Fruit fly (Drosophila melanogaster) whole organism, embryonic: ENCODE data around the gene CG15814.

Source experiments
- Ada2b ChIP-seq: fragments of 200-800 bp; sonication (Bioruptor generic); IDR thresholded peaks from 2 replicates; pipeline ENCODE4 v1.3.6; 2022; ENCODE audit warnings: missing biosample characterization, missing genetic modification characterization
- Asciz ChIP-seq: fragments of 200-800 bp; sonication (Bioruptor generic); optimal IDR thresholded peaks from 2 replicates; lab custom pipeline; 2017; ENCODE audit warnings: missing biosample characterization, mild to moderate bottlenecking, missing genetic modification characterization, missing genetic modification reagents
- Atf3 ChIP-seq: fragments of 200-800 bp; sonication (Bioruptor generic); optimal IDR thresholded peaks from 3 replicates; lab custom pipeline; 2016; ENCODE audit warnings: missing biosample characterization, missing genetic modification characterization
- Atf6 ChIP-seq: fragments of 200-800 bp; sonication (Bioruptor generic); IDR thresholded peaks from 2 replicates; pipeline ENCODE4 v1.3.6; 2022; ENCODE audit warnings: missing biosample characterization, missing genetic modification characterization
- Awh ChIP-seq: fragments of 200-800 bp; sonication (Bioruptor generic); IDR thresholded peaks from 2 replicates; pipeline ENCODE4, ENCODE4 v1.3.6; 2022; ENCODE audit warnings: missing biosample characterization, missing genetic modification characterization
- CG11247 ChIP-seq: fragments of 200-800 bp; sonication (Bioruptor generic); IDR thresholded peaks from 2 replicates; pipeline ENCODE4 v1.3.6; 2022; ENCODE audit warnings: missing biosample characterization, missing genetic modification characterization
- CG11398 ChIP-seq: fragments of 200-800 bp; sonication (Bioruptor generic); optimal IDR thresholded peaks from 2 replicates; lab custom pipeline; 2016; ENCODE audit warnings: missing biosample characterization, missing genetic modification characterization
- CG13894 ChIP-seq: fragments of 200-800 bp; sonication (Bioruptor generic); optimal IDR thresholded peaks from 3 replicates; lab custom pipeline; 2018; ENCODE audit warnings: missing biosample characterization, mild to moderate bottlenecking, missing genetic modification characterization, moderate library complexity
- CG17568 ChIP-seq: fragments of 200-800 bp; sonication (Bioruptor generic); optimal IDR thresholded peaks from 2 replicates; lab custom pipeline; 2018; ENCODE audit warnings: missing biosample characterization, mild to moderate bottlenecking, missing genetic modification characterization, moderate library complexity
- CG18011 ChIP-seq: fragments of 200-800 bp; sonication (Bioruptor generic); optimal IDR thresholded peaks from 2 replicates; lab custom pipeline; 2017; ENCODE audit warnings: missing biosample characterization, missing genetic modification characterization, mild to moderate bottlenecking, moderate library complexity, missing genotype
- CG2116 ChIP-seq: fragments of 200-800 bp; sonication (Bioruptor generic); optimal IDR thresholded peaks from 3 replicates; lab custom pipeline; 2018; ENCODE audit warnings: missing biosample characterization, mild to moderate bottlenecking, missing genetic modification characterization
- CG2129 ChIP-seq: fragments of 200-800 bp; sonication (Bioruptor generic); IDR thresholded peaks from 2 replicates; pipeline ENCODE4 v1.3.6; 2022; ENCODE audit warnings: missing biosample characterization, missing genetic modification characterization; ENCODE audit not compliant: partially characterized antibody
- CG30431 ChIP-seq: fragments of 200-800 bp; sonication (Bioruptor generic); optimal IDR thresholded peaks from 2 replicates; lab custom pipeline; 2017; ENCODE audit warnings: missing biosample characterization, missing genetic modification characterization
- CG32772 ChIP-seq: fragments of 200-800 bp; sonication (Bioruptor generic); IDR thresholded peaks from 2 replicates; pipeline ENCODE4 v1.3.6; 2022; ENCODE audit warnings: missing biosample characterization, missing genetic modification characterization
- CG33213 ChIP-seq: fragments of 200-800 bp; sonication (Bioruptor generic); optimal IDR thresholded peaks from 3 replicates; lab custom pipeline; 2016; ENCODE audit warnings: missing biosample characterization, missing genetic modification characterization
- CG33557 ChIP-seq: fragments of 200-800 bp; sonication (Bioruptor generic); optimal IDR thresholded peaks from 2 replicates; lab custom pipeline; 2019; ENCODE audit warnings: missing biosample characterization, mild to moderate bottlenecking, missing genetic modification characterization, moderate library complexity
- CG34422 ChIP-seq: fragments of 200-800 bp; sonication (Bioruptor generic); IDR thresholded peaks from 3 replicates; pipeline ENCODE4 v1.3.6; 2022; ENCODE audit warnings: missing biosample characterization, missing genetic modification characterization
- CG3838 ChIP-seq: fragments of 200-800 bp; sonication (Bioruptor generic); optimal IDR thresholded peaks from 3 replicates; lab custom pipeline; 2016; ENCODE audit warnings: missing biosample characterization, missing genetic modification characterization
- CG6765 ChIP-seq: fragments of 200-800 bp; sonication (Bioruptor generic); optimal IDR thresholded peaks from 3 replicates; lab custom pipeline; 2017; ENCODE audit warnings: missing biosample characterization, mild to moderate bottlenecking, missing genetic modification characterization
- CHES-1-like ChIP-seq: fragments of 200-800 bp; sonication (Bioruptor generic); optimal IDR thresholded peaks from 2 replicates; lab custom pipeline; 2016; ENCODE audit warnings: missing biosample characterization, missing genetic modification characterization
- CoRest ChIP-seq: fragments of 200-800 bp; sonication (Bioruptor generic); optimal IDR thresholded peaks from 3 replicates; lab custom pipeline; 2018; ENCODE audit warnings: missing biosample characterization, mild to moderate bottlenecking, missing genetic modification characterization, moderate library complexity
- D19A ChIP-seq: fragments of 200-800 bp; optimal IDR thresholded peaks from 3 replicates; lab custom pipeline; 2019; ENCODE audit warnings: missing biosample characterization, mild to moderate bottlenecking, missing genetic modification characterization, moderate library complexity
- Elba2 ChIP-seq: fragments of 200-800 bp; sonication (Bioruptor generic); optimal IDR thresholded peaks from 3 replicates; lab custom pipeline; 2016; ENCODE audit warnings: missing biosample characterization, missing genetic modification characterization
- GATAe ChIP-seq: fragments of 200-800 bp; sonication (Bioruptor generic); conservative IDR thresholded peaks from 2 replicates; pipeline ENCODE4 v1.3.6; 2022; ENCODE audit warnings: missing biosample characterization, missing genetic modification characterization
- Hey ChIP-seq: fragments of 200-800 bp; sonication (Bioruptor generic); optimal IDR thresholded peaks from 3 replicates; lab custom pipeline; 2018; ENCODE audit warnings: missing biosample characterization, mild to moderate bottlenecking, missing genetic modification characterization
- Hr78 ChIP-seq, 2 experiments: fragments of 200-800 bp in 1 of 2; fragments of >200 bp in 1 of 2; sonication (Bioruptor generic) in 1 of 2; optimal IDR thresholded peaks; 2 replicates each; lab custom pipeline; 2017 to 2019; ENCODE audit warnings: missing biosample characterization in 2 of 2, missing genetic modification characterization in 2 of 2, mild to moderate bottlenecking in 1 of 2, moderate library complexity in 1 of 2
- Lhr ChIP-seq: fragments of 200-800 bp; sonication (Bioruptor generic); optimal IDR thresholded peaks from 3 replicates; lab custom pipeline; 2017; ENCODE audit warnings: mild to moderate bottlenecking, missing biosample characterization, missing genetic modification reagents, missing genetic modification characterization
- Mrtf ChIP-seq: fragments of 200-800 bp; sonication (Bioruptor generic); IDR thresholded peaks from 3 replicates; pipeline ENCODE4 v1.3.6; 2022; ENCODE audit warnings: missing biosample characterization, missing genetic modification characterization
- NfI ChIP-seq: fragments of 200-800 bp; sonication (Bioruptor generic); optimal IDR thresholded peaks from 3 replicates; lab custom pipeline; 2018; ENCODE audit warnings: missing biosample characterization, mild to moderate bottlenecking, missing genetic modification characterization, moderate library complexity
- TFAM ChIP-seq: fragments of 200-800 bp; sonication (Bioruptor generic); optimal IDR thresholded peaks from 2 replicates; lab custom pipeline; 2017; ENCODE audit warnings: missing biosample characterization, missing genetic modification characterization, inconsistent platforms
- Xbp1 ChIP-seq: fragments of 200-800 bp; sonication (Bioruptor generic); optimal IDR thresholded peaks from 3 replicates; lab custom pipeline; 2016; ENCODE audit warnings: missing biosample characterization, mild to moderate bottlenecking, missing genetic modification characterization
- ara ChIP-seq: fragments of 200-800 bp; sonication (Bioruptor generic); IDR thresholded peaks from 2 replicates; pipeline ENCODE4 v1.3.6; 2022; ENCODE audit warnings: missing biosample characterization, missing genetic modification characterization
- caup ChIP-seq: fragments of 200-800 bp; sonication (Bioruptor generic); optimal IDR thresholded peaks from 3 replicates; lab custom pipeline; 2017; ENCODE audit warnings: missing biosample characterization, mild to moderate bottlenecking, missing genetic modification characterization, moderate library complexity; ENCODE audit not compliant: severe bottlenecking
- chm ChIP-seq: fragments of 200-800 bp; sonication (Bioruptor generic); IDR thresholded peaks from 2 replicates; pipeline ENCODE4 v1.3.6; 2022; ENCODE audit warnings: missing biosample characterization, missing genetic modification characterization
- crol ChIP-seq: fragments of 200-800 bp; sonication (Bioruptor generic); IDR thresholded peaks from 2 replicates; pipeline ENCODE4 v1.3.6; 2022; ENCODE audit warnings: missing biosample characterization, missing genetic modification characterization
- dysf ChIP-seq: fragments of 200-800 bp; sonication (Bioruptor generic); IDR thresholded peaks from 3 replicates; pipeline ENCODE4 v1.3.6; 2022; ENCODE audit warnings: missing biosample characterization, missing genetic modification characterization
- gsb ChIP-seq: fragments of 200-800 bp; sonication (Bioruptor generic); IDR thresholded peaks from 2 replicates; pipeline ENCODE4 v1.3.6; 2022; ENCODE audit warnings: missing biosample characterization, missing genetic modification characterization
- hbn ChIP-seq: fragments of 200-800 bp; sonication (Bioruptor generic); IDR thresholded peaks from 2 replicates; pipeline ENCODE4 v1.3.6; 2022; ENCODE audit warnings: missing biosample characterization, missing genetic modification characterization; ENCODE audit not compliant: partially characterized antibody
- lab ChIP-seq: fragments of 200-800 bp; sonication (Bioruptor generic); optimal IDR thresholded peaks from 3 replicates; lab custom pipeline; 2017; ENCODE audit warnings: missing biosample characterization, missing genetic modification characterization, mild to moderate bottlenecking, moderate library complexity, missing genetic modification reagents
- mirr ChIP-seq: fragments of 200-800 bp; sonication (Bioruptor generic); optimal IDR thresholded peaks from 3 replicates; lab custom pipeline; 2018; ENCODE audit warnings: missing biosample characterization, mild to moderate bottlenecking, missing genetic modification characterization
- mld ChIP-seq: fragments of 200-800 bp; sonication (Bioruptor generic); IDR thresholded peaks from 3 replicates; pipeline ENCODE4 v1.3.6; 2022; ENCODE audit warnings: missing biosample characterization, missing genetic modification characterization; ENCODE audit not compliant: partially characterized antibody
- nerfin-1 ChIP-seq: fragments of 200-800 bp; sonication (Bioruptor generic); optimal IDR thresholded peaks from 3 replicates; lab custom pipeline; 2019; ENCODE audit warnings: missing biosample characterization, mild to moderate bottlenecking, missing genetic modification characterization, moderate library complexity
- otp ChIP-seq: fragments of 200-800 bp; sonication (Bioruptor generic); IDR thresholded peaks from 3 replicates; pipeline ENCODE4, ENCODE4 v1.3.6; 2022; ENCODE audit warnings: missing biosample characterization, missing genetic modification characterization
- p53 ChIP-seq: fragments of 200-800 bp; sonication (Bioruptor generic); optimal IDR thresholded peaks from 2 replicates; lab custom pipeline; 2016; ENCODE audit warnings: missing biosample characterization, missing genetic modification characterization
- pb ChIP-seq: fragments of 200-800 bp; sonication (Bioruptor generic); optimal IDR thresholded peaks from 3 replicates; lab custom pipeline; 2016; ENCODE audit warnings: missing biosample characterization, missing genetic modification characterization
- pho ChIP-seq: fragments of 200-800 bp; sonication (Bioruptor generic); optimal IDR thresholded peaks from 2 replicates; lab custom pipeline; 2016; ENCODE audit warnings: missing biosample characterization, missing genetic modification characterization
- salm ChIP-seq: fragments of 200-800 bp; sonication (Bioruptor generic); optimal IDR thresholded peaks from 2 replicates; lab custom pipeline; 2018; ENCODE audit warnings: missing biosample characterization, mild to moderate bottlenecking, missing genetic modification characterization
- seq ChIP-seq: fragments of 200-800 bp; sonication (Bioruptor generic); IDR thresholded peaks from 2 replicates; pipeline ENCODE4 v1.3.6; 2022; ENCODE audit warnings: missing biosample characterization, missing genetic modification characterization
- sna ChIP-seq: fragments of 200-800 bp; sonication (Bioruptor generic); IDR thresholded peaks from 2 replicates; pipeline ENCODE4 v1.3.6; 2022; ENCODE audit warnings: missing biosample characterization, missing genetic modification characterization; ENCODE audit not compliant: partially characterized antibody
- wek ChIP-seq: fragments of 200-800 bp; sonication (Bioruptor generic); optimal IDR thresholded peaks from 3 replicates; lab custom pipeline; 2018; ENCODE audit warnings: missing biosample characterization, mild to moderate bottlenecking, missing genetic modification characterization, moderate library complexity
- z ChIP-seq: fragments of 200-800 bp; sonication (Bioruptor generic); IDR thresholded peaks from 3 replicates; pipeline ENCODE4 v1.3.6; 2022; ENCODE audit warnings: missing biosample characterization, missing genetic modification characterization

Gene CG15814

dm6 chrX:17850179-17850578, at the start of gene CG15814, which contains the start of gene Spt7 (continued):
- TF ChIP-seq CG34422 (GFP tag; lab: Robert Waterston, UW) = peak; percentile 61; the same call in 2 of the 3 replicates
- TF ChIP-seq mirr (GFP tag; lab: Kevin White, UChicago) = peak; percentile 40
- TF ChIP-seq seq (GFP tag; lab: Robert Waterston, UW) = no peak
- no peak for TF ChIP-seq Ada2b (GFP tag; lab: Robert Waterston, UW)
- TF ChIP-seq NfI (GFP tag; lab: Kevin White, UChicago) = peak; percentile 34
- no peak for TF ChIP-seq Asciz (GFP tag; lab: Kevin White, UChicago)
- TF ChIP-seq chm (GFP tag; lab: Robert Waterston, UW) = no peak
- TF ChIP-seq z = no peak
- no peak for TF ChIP-seq Xbp1 (GFP tag; lab: Kevin White, UChicago)
- TF ChIP-seq p53 = no peak
- peak; percentile 35 for TF ChIP-seq wek (GFP tag; lab: Kevin White, UChicago)
- TF ChIP-seq CG30431 = no peak
- TF ChIP-seq ara (GFP tag; lab: Robert Waterston, UW) = 0 out of 2 replicates have a peak, but pooled peaks have one; percentile 24
- TF ChIP-seq CG33557 (GFP tag; lab: Kevin White, UChicago) = peak; percentile 30
- no peak for TF ChIP-seq pho (GFP tag; lab: Kevin White, UChicago)
- TF ChIP-seq lab (GFP tag; lab: Kevin White, UChicago) = no peak
- no peak for TF ChIP-seq CG11398 (GFP tag; lab: Kevin White, UChicago)
- TF ChIP-seq salm (tag; lab: Kevin White, UChicago) = no peak
- peak; percentile 84 for TF ChIP-seq hbn
- TF ChIP-seq CG2129 (GFP tag; lab: Robert Waterston, UW) = peak; percentile 54
- no peak for TF ChIP-seq dysf (GFP tag; lab: Robert Waterston, UW)
- no peak for TF ChIP-seq Elba2 (GFP tag; lab: Kevin White, UChicago)
- TF ChIP-seq CoRest (tag; lab: Kevin White, UChicago) = peak; percentile 36
- no peak for TF ChIP-seq TFAM (GFP tag; lab: Kevin White, UChicago)
- TF ChIP-seq CG3838 (GFP tag; lab: Kevin White, UChicago) = peak; percentile 15
- TF ChIP-seq CG2116 (GFP tag; lab: Kevin White, UChicago) = peak; percentile 83
- peak; percentile 29; the same call in 1 of the 2 replicates for TF ChIP-seq Atf6 (GFP tag; lab: Robert Waterston, UW)
- no peak for TF ChIP-seq GATAe (GFP tag; lab: Robert Waterston, UW)
- peak; percentile 72 for TF ChIP-seq sna (GFP tag; lab: Robert Waterston, UW)
- peak; percentile 82 for TF ChIP-seq mld (GFP tag; lab: Robert Waterston, UW)
- TF ChIP-seq CG33213 (GFP tag; lab: Kevin White, UChicago) = peak; percentile 52
- no peak for TF ChIP-seq Hey (tag; lab: Kevin White, UChicago)
- no peak for TF ChIP-seq CG13894 (tag; lab: Kevin White, UChicago)
- no peak for TF ChIP-seq CG17568
- 0 out of 2 replicates have a peak, but pooled peaks have one; percentile 10 for TF ChIP-seq CG11247 (GFP tag; lab: Robert Waterston, UW)
- TF ChIP-seq CG6765 (GFP tag; lab: Kevin White, UChicago) = no peak
- TF ChIP-seq Atf3 = no peak
- no peak for TF ChIP-seq Mrtf (GFP tag; lab: Robert Waterston, UW)
- TF ChIP-seq nerfin-1 = peak; percentile 34
- no peak for TF ChIP-seq CG32772 (GFP tag; lab: Robert Waterston, UW)
- TF ChIP-seq Awh (GFP tag; lab: Robert Waterston, UW) = no peak
- TF ChIP-seq CG18011 (GFP tag; lab: Kevin White, UChicago) = no peak
- peak; percentile 47 for TF ChIP-seq caup (GFP tag; lab: Kevin White, UChicago)
- no peak for TF ChIP-seq D19A
- peak; percentile 34 for TF ChIP-seq Lhr
- peak; percentile 75 for TF ChIP-seq CHES-1-like
- no peak for TF ChIP-seq Hr78 (GFP tag; optimal IDR thresholded peaks at IDR 0.05; lab: Kevin White, UChicago)
- no peak for TF ChIP-seq otp (GFP tag; lab: Robert Waterston, UW)
- no peak for TF ChIP-seq pb (GFP tag; lab: Kevin White, UChicago)
- TF ChIP-seq crol (GFP tag; lab: Robert Waterston, UW) = no peak
- TF ChIP-seq gsb = no peak
